Worm (Caenorhabditis elegans) whole organism, L1 larva: ENCODE measurements around the gene cyp-35A3.

ENCODE experiments used
- ama-1 ChIP-seq: fragments of 150-350 bp; optimal IDR thresholded peaks from 2 replicates; lab custom pipeline; 2014
- ceh-8 ChIP-seq: fragments of 200-800 bp; sonication (Bioruptor generic); optimal IDR thresholded peaks from 2 replicates; lab custom pipeline; 2018; ENCODE audit warnings: mild to moderate bottlenecking, missing genetic modification characterization, moderate library complexity, missing compliant biosample characterization
- fos-1 ChIP-seq: fragments of 150-350 bp; optimal IDR thresholded peaks from 2 replicates; lab custom pipeline; 2014; ENCODE audit warnings: missing biosample characterization, missing genetic modification characterization
- lin-14 ChIP-seq: fragments of 200-800 bp; sonication (Bioruptor generic); optimal IDR thresholded peaks from 2 replicates; lab custom pipeline; 2018; ENCODE audit warnings: mild to moderate bottlenecking, missing genetic modification characterization, moderate library complexity, missing compliant biosample characterization
- lsy-2 ChIP-seq, 2 experiments: fragments of 150-350 bp; optimal IDR thresholded peaks; 2 replicates each; lab custom pipeline; 2014; ENCODE audit warnings: missing biosample characterization in 2 of 2, missing genetic modification characterization in 2 of 2
- mef-2 ChIP-seq: fragments of 150-350 bp; optimal IDR thresholded peaks from 2 replicates; lab custom pipeline; 2014; ENCODE audit warnings: missing biosample characterization, missing genetic modification characterization
- nhr-237 ChIP-seq: fragments of 150-350 bp; optimal IDR thresholded peaks from 2 replicates; lab custom pipeline; 2014; ENCODE audit warnings: missing biosample characterization, missing genetic modification characterization

ce11 chrV:4047541-4047940 lies 25.1 kb downstream of the cyp-35A3 start, which contains the start of gene srh-169:
- TF ChIP-seq ceh-8 (GFP tag; lab: Kevin White, UChicago) (no peak), fos-1 (tag; lab: Kevin White, UChicago) (no peak), lsy-2 (tag; optimal IDR thresholded peaks at IDR 0.05; lab: Kevin White, UChicago) (no peak), lin-14 (GFP tag; lab: Kevin White, UChicago) (no peak), nhr-237 (tag; lab: Kevin White, UChicago) (no peak), ama-1 (no peak), mef-2 (tag; lab: Kevin White, UChicago) (no peak)
